Fruit fly (Drosophila melanogaster): Measurements from ENCODE around the gene Arp6.
A peak's percentile ranks its signal among the peaks of the same experiment; 100 is the strongest.

Arp6 gene

DNA sequence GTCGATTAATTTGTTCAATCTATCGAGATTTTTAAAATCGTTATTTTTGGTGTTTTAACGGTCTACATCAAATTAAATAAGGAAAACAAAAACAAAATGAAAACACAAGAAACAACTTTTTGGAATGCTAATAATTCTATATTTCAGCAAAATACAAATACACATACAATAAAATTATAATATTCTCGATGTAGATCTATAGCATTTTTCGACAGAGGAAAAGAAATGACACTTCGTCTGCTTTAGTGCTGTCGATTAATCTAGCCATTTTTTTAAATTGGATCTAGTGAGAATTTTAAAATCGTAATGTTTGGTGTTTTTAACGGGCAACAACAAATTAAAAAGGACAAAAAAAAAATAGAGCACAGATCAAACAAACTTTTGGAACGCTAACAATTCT lies at the start of gene Arp6:
Gene Arp6, minus strand, starts transcription at position 11 of the 400 bp plus-strand sequence.
- TF ChIP-seq CG8478 (optimal IDR thresholded peaks at IDR 0.05) (no peak), CTCF (optimal IDR thresholded peaks at IDR 0.05) (no peak)

dm6 chrX:15786242-15786641 lies 49.3 kb upstream of the Arp6 start:
- TF ChIP-seq CTCF (optimal IDR thresholded peaks at IDR 0.05) (no peak), CG8478 (optimal IDR thresholded peaks at IDR 0.05) (no peak)

- TF ChIP-seq CG8478 (optimal IDR thresholded peaks at IDR 0.05) (no peak), CTCF (optimal IDR thresholded peaks at IDR 0.05) (no peak)
These were observed 48.7 kb upstream of the Arp6 start, which contains the start of the genes Paf-AHalpha and mRpS30 for dm6 chrX:15785429-15786239. Gene Paf-AHalpha, minus strand, starts transcription at chrX:15785583. Gene mRpS30, plus strand, starts transcription at chrX:15786047.

DNA sequence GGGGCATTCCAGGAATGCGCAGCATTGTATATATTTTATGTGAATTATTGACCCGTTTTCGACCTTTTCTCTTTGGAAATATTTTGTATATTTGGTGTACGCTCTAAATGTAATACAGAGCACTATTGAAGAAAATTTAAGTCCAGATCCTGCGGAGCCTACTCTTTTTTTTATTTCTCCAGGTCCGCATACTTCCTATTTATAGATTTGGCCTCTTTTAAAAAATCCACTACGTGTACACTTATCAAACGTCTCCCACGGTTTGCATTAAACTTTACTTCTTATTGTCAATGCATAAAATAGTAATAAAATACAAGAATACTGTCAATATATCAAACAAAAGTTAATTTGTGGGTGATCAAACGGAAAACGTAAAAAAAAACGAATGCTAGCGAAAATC lies 46.7 kb upstream of the Arp6 start, which contains the start of gene Efhc1.1:
Gene Efhc1.1, minus strand, starts transcription at position 101 of the 400 bp plus-strand sequence.
- no peak for TF ChIP-seq CTCF (optimal IDR thresholded peaks at IDR 0.05)
- TF ChIP-seq CG8478 (optimal IDR thresholded peaks at IDR 0.05) = no peak

- TF ChIP-seq CG8478 (optimal IDR thresholded peaks at IDR 0.05) (no peak), CTCF (optimal IDR thresholded peaks at IDR 0.05) (no peak)
These were observed 41.9 kb upstream of the Arp6 start, which contains the start of gene CG43673 for dm6 chrX:15778846-15779245. Gene CG43673, plus strand, starts transcription at chrX:15779146.

DNA sequence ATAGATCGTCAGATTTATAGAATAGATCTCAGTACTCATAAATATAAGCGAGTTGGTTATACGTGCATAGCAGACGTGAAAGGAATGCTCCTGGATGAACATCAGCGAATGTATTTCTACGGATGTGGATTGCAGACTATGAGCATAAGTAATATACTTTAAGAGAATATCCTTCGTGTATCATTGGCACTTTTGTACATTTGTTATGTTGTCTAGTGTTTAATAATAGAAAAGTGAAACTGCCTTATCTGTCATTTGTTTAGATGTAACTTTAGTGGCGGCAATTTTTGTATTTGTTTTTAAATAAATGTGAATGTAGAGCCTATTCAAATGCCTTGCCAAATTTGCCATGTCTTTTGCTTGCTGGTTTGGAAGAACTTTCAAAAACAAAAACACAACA lies 35.7 kb upstream of the Arp6 start, which contains the start of gene CG43672:
Gene CG43672, plus strand, starts transcription at position 301 of the 400 bp plus-strand sequence.
- TF ChIP-seq CTCF (optimal IDR thresholded peaks at IDR 0.05) (no peak), CG8478 (optimal IDR thresholded peaks at IDR 0.05) (no peak)

DNA sequence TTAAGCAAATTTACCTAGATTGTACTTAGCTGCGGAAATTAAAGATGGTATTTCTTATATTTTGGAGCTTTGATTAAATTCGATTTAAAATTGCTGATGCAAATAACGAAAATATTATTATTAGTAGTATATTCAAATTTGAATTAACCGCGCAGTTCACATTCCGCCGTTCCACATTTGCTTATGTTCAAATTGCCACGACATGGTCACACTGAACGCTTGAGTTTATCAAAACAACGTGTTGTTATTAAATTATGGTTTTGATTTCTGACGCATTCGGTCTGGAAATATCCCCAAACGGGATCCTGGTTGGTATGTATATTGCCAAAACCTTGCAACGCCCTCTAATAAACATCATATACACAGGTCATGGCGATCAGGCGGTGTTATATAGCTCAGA lies 32.5 kb upstream of the Arp6 start, which contains the start of gene CG33172:
Gene CG33172, plus strand, starts transcription at position 208 of the 400 bp plus-strand sequence.
- TF ChIP-seq CTCF (optimal IDR thresholded peaks at IDR 0.05) (no peak), CG8478 (optimal IDR thresholded peaks at IDR 0.05) (no peak)

dm6 chrX:15766395-15766866 lies 29.5 kb upstream of the Arp6 start, which contains the start of gene CG8952:
Gene CG8952, minus strand, starts transcription at chrX:15766445.
- no peak for TF ChIP-seq CG8478 (optimal IDR thresholded peaks at IDR 0.05)
- no peak for TF ChIP-seq CTCF (optimal IDR thresholded peaks at IDR 0.05)

DNA sequence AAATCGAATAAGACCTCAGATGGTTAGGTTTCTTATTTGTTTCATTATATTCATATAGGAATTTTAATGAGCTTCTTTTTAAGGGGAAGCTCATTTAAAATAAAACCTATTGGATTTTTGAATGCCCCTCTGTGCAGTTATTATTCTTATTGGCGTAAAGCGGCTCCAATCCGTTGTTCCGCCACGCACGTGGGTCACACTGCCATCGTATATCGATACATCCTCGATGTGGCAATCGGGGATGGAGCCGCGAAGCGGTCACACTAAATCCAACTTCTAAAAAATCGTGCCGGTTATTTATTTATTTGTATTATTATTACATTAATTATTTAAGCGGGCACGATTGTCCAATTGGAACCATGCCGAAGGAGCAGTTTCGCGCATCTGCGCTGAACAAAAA lies 25.8 kb upstream of the Arp6 start, which contains the start of gene Polr3A:
Gene Polr3A, plus strand, starts transcription at position 234 of the 400 bp plus-strand sequence.
- TF ChIP-seq CTCF (optimal IDR thresholded peaks at IDR 0.05) (no peak), CG8478 (optimal IDR thresholded peaks at IDR 0.05) (no peak)

DNA sequence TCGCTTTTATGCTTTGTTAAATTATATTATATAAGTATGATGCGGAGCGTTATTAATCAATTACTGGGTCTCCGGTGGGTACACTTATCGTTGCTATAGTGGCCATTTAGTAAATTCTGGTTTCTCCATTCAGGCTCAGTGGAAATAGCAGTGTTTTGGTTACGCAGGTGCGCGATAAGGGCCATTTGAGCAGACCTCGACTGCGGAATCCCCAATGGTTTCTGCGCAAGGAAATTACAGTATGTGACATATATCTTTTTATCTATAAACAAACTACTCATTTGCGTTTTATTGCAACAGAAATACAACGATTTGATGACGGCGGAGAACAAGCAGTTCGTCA lies 24.3 kb upstream of the Arp6 start:
- TF ChIP-seq CG8478 (optimal IDR thresholded peaks at IDR 0.05) = no peak
- no peak for TF ChIP-seq CTCF (optimal IDR thresholded peaks at IDR 0.05)

- no peak for TF ChIP-seq CG8478 (optimal IDR thresholded peaks at IDR 0.05)
- TF ChIP-seq CTCF (optimal IDR thresholded peaks at IDR 0.05) = peak in 1 of 2 experiments; percentile 21
These were observed 23.8 kb upstream of the Arp6 start, which contains the start of the genes Graf and mRpL3 for dm6 chrX:15760447-15761297. Gene Graf, minus strand, starts transcription at chrX:15760733. Gene mRpL3, plus strand, starts transcription at chrX:15761248.

- TF ChIP-seq CG8478 (optimal IDR thresholded peaks at IDR 0.05) = no peak
- no peak for TF ChIP-seq CTCF (optimal IDR thresholded peaks at IDR 0.05)
These were observed 23.0 kb upstream of the Arp6 start for dm6 chrX:15759752-15760446.

DNA sequence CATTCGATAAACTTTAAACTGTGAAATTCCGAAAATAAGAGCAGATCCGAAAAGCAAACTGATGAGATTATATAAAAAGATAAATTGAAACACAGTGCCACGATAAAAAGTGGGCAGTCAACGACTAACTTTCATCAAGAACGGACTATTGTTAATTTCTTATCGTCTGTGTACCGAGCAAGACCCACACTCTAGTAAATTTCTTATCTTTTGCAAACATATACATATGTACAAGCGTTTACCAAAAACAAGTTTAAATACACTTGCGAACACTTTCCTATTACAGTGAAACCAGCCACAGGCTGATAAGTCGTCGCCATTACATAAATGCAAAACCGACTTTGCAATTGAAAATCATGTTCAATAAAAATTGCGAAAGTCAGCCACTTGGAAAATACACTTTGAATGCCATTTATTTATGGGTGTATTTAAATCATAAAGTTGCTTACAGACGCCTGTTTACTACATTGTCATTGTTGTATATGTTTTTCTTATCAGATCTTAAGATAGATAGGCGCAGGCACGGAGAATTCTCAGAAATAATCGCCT lies 21.8 kb upstream of the Arp6 start:
- TF ChIP-seq CTCF (optimal IDR thresholded peaks at IDR 0.05) (no peak), CG8478 (optimal IDR thresholded peaks at IDR 0.05) (no peak)

DNA sequence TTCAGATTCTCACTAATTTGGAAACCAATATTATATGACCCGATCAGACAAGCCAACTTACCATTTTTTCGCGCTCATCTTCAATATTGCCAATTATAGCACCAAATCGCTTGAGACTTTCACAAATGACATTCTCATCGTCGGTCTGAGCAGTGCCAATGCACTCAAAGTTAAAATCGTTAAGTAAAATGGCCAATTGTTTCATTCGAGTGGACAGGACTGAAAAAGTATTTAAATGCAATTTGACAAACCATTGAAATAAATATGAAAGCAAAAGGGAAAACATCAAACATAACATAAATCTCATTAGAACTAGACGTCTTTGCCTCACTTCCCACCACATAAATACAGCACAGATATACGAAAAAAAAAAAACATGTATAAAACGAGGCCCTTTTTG lies 19.1 kb upstream of the Arp6 start, which contains the start of gene CG8260:
Gene CG8260, plus strand, starts transcription at position 301 of the 400 bp plus-strand sequence.
- no peak for TF ChIP-seq CTCF (optimal IDR thresholded peaks at IDR 0.05)
- no peak for TF ChIP-seq CG8478 (optimal IDR thresholded peaks at IDR 0.05)

Data from S2 (cell line).